Worm (Caenorhabditis elegans) whole organism, early embryonic: ENCODE results near the gene T01D1.8.

Source experiments
- B0310.2 ChIP-seq: sonication (generic microtip); optimal IDR thresholded peaks from 2 replicates; lab custom pipeline; 2016; ENCODE audit warnings: mild to moderate bottlenecking, missing genetic modification characterization, missing compliant biosample characterization
- F13C5.2 ChIP-seq: sonication (generic microtip); optimal IDR thresholded peaks from 2 replicates; lab custom pipeline; 2017; ENCODE audit warnings: mild to moderate bottlenecking, missing genetic modification characterization, inconsistent platforms, missing compliant biosample characterization
- aly-1 ChIP-seq: sonication (generic microtip); optimal IDR thresholded peaks from 2 replicates; lab custom pipeline; 2016; ENCODE audit warnings: missing genetic modification characterization, missing compliant biosample characterization
- ama-1 ChIP-seq: fragments of 150-350 bp; optimal IDR thresholded peaks from 2 replicates; lab custom pipeline; 2014
- ceh-13 ChIP-seq: fragments of 200-800 bp; sonication (Bioruptor generic); optimal IDR thresholded peaks from 2 replicates; lab custom pipeline; 2018; ENCODE audit warnings: mild to moderate bottlenecking, missing genetic modification characterization, missing compliant biosample characterization
- ceh-36 ChIP-seq: sonication (generic microtip); optimal IDR thresholded peaks from 2 replicates; lab custom pipeline; 2016; ENCODE audit warnings: missing genetic modification characterization, inconsistent platforms, missing compliant biosample characterization
- ets-7 ChIP-seq: sonication (generic microtip); optimal IDR thresholded peaks from 2 replicates; lab custom pipeline; 2016; ENCODE audit warnings: missing genotype, missing genetic modification characterization, missing compliant biosample characterization
- flt-1 ChIP-seq: fragments of 200-800 bp; sonication (Bioruptor generic); IDR thresholded peaks from 2 replicates; pipeline ENCODE4 v1.3.6; 2022; ENCODE audit warnings: missing genetic modification characterization, missing compliant biosample characterization
- hmbx-1 ChIP-seq: sonication (generic microtip); optimal IDR thresholded peaks from 2 replicates; lab custom pipeline; 2016; ENCODE audit warnings: mild to moderate bottlenecking, missing genetic modification characterization, missing compliant biosample characterization
- hmg-4 ChIP-seq: fragments of 200-800 bp; sonication (Bioruptor generic); optimal IDR thresholded peaks from 2 replicates; lab custom pipeline; 2018; ENCODE audit warnings: mild to moderate bottlenecking, missing genetic modification characterization, missing compliant biosample characterization
- hnd-1 ChIP-seq: sonication (generic microtip); optimal IDR thresholded peaks from 2 replicates; lab custom pipeline; 2016; ENCODE audit warnings: missing genetic modification characterization, missing compliant biosample characterization
- pes-1 ChIP-seq: fragments of 200-800 bp; sonication (Bioruptor generic); IDR thresholded peaks from 2 replicates; pipeline ENCODE4 v1.3.6; 2022; ENCODE audit warnings: missing genetic modification reagents, missing genetic modification characterization, missing compliant biosample characterization
- scrt-1 ChIP-seq: fragments of 200-800 bp; sonication (Bioruptor generic); IDR thresholded peaks from 2 replicates; pipeline ENCODE4 v1.3.6; 2022; ENCODE audit warnings: missing genetic modification characterization, missing compliant biosample characterization
- sea-1 ChIP-seq: fragments of 200-800 bp; sonication (Bioruptor generic); conservative IDR thresholded peaks from 2 replicates; pipeline ENCODE4 v1.3.6; 2022; ENCODE audit warnings: missing genetic modification characterization, missing compliant biosample characterization
- tbx-11 ChIP-seq: fragments of 200-800 bp; sonication (Bioruptor generic); IDR thresholded peaks from 2 replicates; pipeline ENCODE4 v1.3.6; 2022; ENCODE audit warnings: missing genetic modification characterization, missing compliant biosample characterization
- tbx-37 ChIP-seq: fragments of 200-800 bp; sonication (Bioruptor generic); conservative IDR thresholded peaks from 2 replicates; pipeline ENCODE4 v1.3.6; 2022; ENCODE audit warnings: missing genetic modification reagents, missing genetic modification characterization, missing compliant biosample characterization
- tra-4 ChIP-seq: sonication (generic microtip); optimal IDR thresholded peaks from 2 replicates; lab custom pipeline; 2017; ENCODE audit warnings: missing genetic modification characterization, missing compliant biosample characterization

T01D1.8 gene

ce11 chrII:237721-238120 is 51.2 kb downstream of the T01D1.8 start, which contains the start of gene laat-1:
laat-1 (minus strand) TSS chrII:237821.
- TF ChIP-seq aly-1 (tag; lab: Kevin White, UChicago): no peak
- no peak for TF ChIP-seq hmg-4 (GFP tag; lab: Kevin White, UChicago)
- TF ChIP-seq hnd-1 (tag; lab: Kevin White, UChicago): no peak
- TF ChIP-seq tra-4 (tag; lab: Kevin White, UChicago): no peak
- TF ChIP-seq ets-7 (tag; lab: Kevin White, UChicago): no peak
- TF ChIP-seq pes-1: no peak
- no peak for TF ChIP-seq ceh-36

- no peak for TF ChIP-seq ets-7 (tag; lab: Kevin White, UChicago)
- no peak for TF ChIP-seq pes-1
- no peak for TF ChIP-seq tbx-37 (GFP tag; lab: Robert Waterston, UW)
- TF ChIP-seq hmg-4 (GFP tag; lab: Kevin White, UChicago): no peak
- no peak for TF ChIP-seq flt-1 (GFP tag; lab: Robert Waterston, UW)
- TF ChIP-seq aly-1 (tag; lab: Kevin White, UChicago): no peak
- no peak for TF ChIP-seq ama-1 (lab: Kevin White, UChicago)
- no peak for TF ChIP-seq F13C5.2
- TF ChIP-seq B0310.2 (tag; lab: Kevin White, UChicago): no peak
- no peak for TF ChIP-seq ceh-36
- no peak for TF ChIP-seq hmbx-1 (tag; lab: Kevin White, UChicago)
- TF ChIP-seq tbx-11 (GFP tag; lab: Robert Waterston, UW): no peak
- TF ChIP-seq tra-4 (tag; lab: Kevin White, UChicago): no peak
- no peak for TF ChIP-seq scrt-1 (GFP tag; lab: Robert Waterston, UW)
- no peak for TF ChIP-seq ceh-13 (GFP tag; lab: Kevin White, UChicago)
- TF ChIP-seq sea-1 (GFP tag; lab: Robert Waterston, UW): no peak
- TF ChIP-seq hnd-1 (tag; lab: Kevin White, UChicago): no peak
Observed at ce11 chrII:240043-240442, 53.5 kb downstream of the T01D1.8 start.
